Fruit fly (Drosophila melanogaster) whole organism, embryonic: Measurements from ENCODE around the gene kraken.

Experiments used
- Abd-B ChIP-seq: fragments of 200-800 bp; sonication (Bioruptor generic); optimal IDR thresholded peaks from 2 replicates; lab custom pipeline; 2018; ENCODE audit warnings: missing biosample characterization, mild to moderate bottlenecking, missing genetic modification characterization, moderate library complexity
- Ada2b ChIP-seq: fragments of 200-800 bp; sonication (Bioruptor generic); IDR thresholded peaks from 2 replicates; pipeline ENCODE4 v1.3.6; 2022; ENCODE audit warnings: missing biosample characterization, missing genetic modification characterization
- Atf3 ChIP-seq: fragments of 200-800 bp; sonication (Bioruptor generic); optimal IDR thresholded peaks from 3 replicates; lab custom pipeline; 2016; ENCODE audit warnings: missing biosample characterization, missing genetic modification characterization
- Atf6 ChIP-seq: fragments of 200-800 bp; sonication (Bioruptor generic); IDR thresholded peaks from 2 replicates; pipeline ENCODE4 v1.3.6; 2022; ENCODE audit warnings: missing biosample characterization, missing genetic modification characterization
- BtbVII ChIP-seq: fragments of 200-800 bp; sonication (Bioruptor generic); optimal IDR thresholded peaks from 3 replicates; lab custom pipeline; 2017; ENCODE audit warnings: missing biosample characterization, mild to moderate bottlenecking, missing genetic modification characterization
- CG12236 ChIP-seq: fragments of 200-800 bp; sonication (Bioruptor generic); optimal IDR thresholded peaks from 2 replicates; lab custom pipeline; 2016; ENCODE audit warnings: missing biosample characterization, missing genetic modification characterization
- CG14860 ChIP-seq: fragments of 200-800 bp; sonication (Bioruptor generic); IDR thresholded peaks from 3 replicates; pipeline ENCODE4 v1.3.6; 2022; ENCODE audit warnings: missing biosample characterization, missing genetic modification characterization; ENCODE audit not compliant: partially characterized antibody
- CG17359 ChIP-seq: fragments of 200-800 bp; sonication (Bioruptor generic); optimal IDR thresholded peaks from 3 replicates; lab custom pipeline; 2018; ENCODE audit warnings: missing biosample characterization, mild to moderate bottlenecking, missing genetic modification characterization, moderate library complexity
- CG18599 ChIP-seq: fragments of 200-800 bp; sonication (Bioruptor generic); optimal IDR thresholded peaks from 3 replicates; lab custom pipeline; 2017; ENCODE audit warnings: missing biosample characterization, missing genetic modification characterization, mild to moderate bottlenecking, moderate library complexity, missing genetic modification reagents
- CG3163 ChIP-seq: fragments of 200-800 bp; sonication (Bioruptor generic); optimal IDR thresholded peaks from 3 replicates; lab custom pipeline; 2016; ENCODE audit warnings: missing biosample characterization, missing genetic modification characterization
- CG3281 ChIP-seq: fragments of 200-800 bp; sonication (Bioruptor generic); optimal IDR thresholded peaks from 3 replicates; lab custom pipeline; 2017; ENCODE audit warnings: missing biosample characterization, mild to moderate bottlenecking, missing genetic modification characterization
- CG4617 ChIP-seq: fragments of 200-800 bp; sonication (Bioruptor generic); optimal IDR thresholded peaks from 3 replicates; lab custom pipeline; 2016; ENCODE audit warnings: missing biosample characterization, missing genetic modification characterization, borderline replicate concordance
- CG7556 ChIP-seq: fragments of 200-800 bp; sonication (Bioruptor generic); optimal IDR thresholded peaks from 2 replicates; lab custom pipeline; 2017; ENCODE audit warnings: missing biosample characterization, mild to moderate bottlenecking, missing genetic modification characterization
- CG7839 ChIP-seq: fragments of 200-800 bp; sonication (Bioruptor generic); optimal IDR thresholded peaks from 3 replicates; lab custom pipeline; 2018; ENCODE audit warnings: missing biosample characterization, mild to moderate bottlenecking, missing genetic modification characterization, moderate library complexity
- CG8281 ChIP-seq: fragments of 200-800 bp; sonication (Bioruptor generic); optimal IDR thresholded peaks from 2 replicates; lab custom pipeline; 2018; ENCODE audit warnings: missing biosample characterization, mild to moderate bottlenecking, missing genetic modification characterization, moderate library complexity
- CHES-1-like ChIP-seq: fragments of 200-800 bp; sonication (Bioruptor generic); optimal IDR thresholded peaks from 2 replicates; lab custom pipeline; 2016; ENCODE audit warnings: missing biosample characterization, missing genetic modification characterization
- CkIIα-i1 ChIP-seq: fragments of 200-800 bp; sonication (Bioruptor generic); IDR thresholded peaks from 2 replicates; pipeline ENCODE4 v1.3.6; 2022; ENCODE audit warnings: missing biosample characterization, missing genetic modification characterization
- D19A ChIP-seq: fragments of 200-800 bp; optimal IDR thresholded peaks from 3 replicates; lab custom pipeline; 2019; ENCODE audit warnings: missing biosample characterization, mild to moderate bottlenecking, missing genetic modification characterization, moderate library complexity
- Ets65A ChIP-seq: fragments of 200-800 bp; sonication (Bioruptor generic); peaks from one replicate; lab custom pipeline; 2016; ENCODE audit warnings: missing biosample characterization, missing genetic modification characterization
- Gug ChIP-seq: fragments of 200-800 bp; sonication (Bioruptor generic); IDR thresholded peaks from 4 replicates; pipeline ENCODE4 v1.3.6; 2022; ENCODE audit warnings: missing biosample characterization, missing genetic modification characterization
- Hey ChIP-seq: fragments of 200-800 bp; sonication (Bioruptor generic); optimal IDR thresholded peaks from 3 replicates; lab custom pipeline; 2018; ENCODE audit warnings: missing biosample characterization, mild to moderate bottlenecking, missing genetic modification characterization
- HmgZ ChIP-seq: fragments of 200-800 bp; sonication (Bioruptor generic); optimal IDR thresholded peaks from 2 replicates; lab custom pipeline; 2018; ENCODE audit warnings: missing biosample characterization, mild to moderate bottlenecking, missing genetic modification characterization
- Hr51 ChIP-seq, 2 experiments: fragments of 200-800 bp; sonication (Bioruptor generic); optimal IDR thresholded peaks; 2 replicates in 1 of 2; 3 replicates in 1 of 2; lab custom pipeline; 2016 to 2018; ENCODE audit warnings: missing biosample characterization in 2 of 2, missing genetic modification characterization in 2 of 2, mild to moderate bottlenecking in 1 of 2, moderate library complexity in 1 of 2
- Med ChIP-seq: fragments of 200-800 bp; sonication (Bioruptor generic); peaks from one replicate; lab custom pipeline; 2016; ENCODE audit warnings: missing biosample characterization, missing genetic modification characterization, mild to moderate bottlenecking, inconsistent platforms, moderate library complexity
- Meics ChIP-seq: fragments of 200-800 bp; sonication (Bioruptor generic); optimal IDR thresholded peaks from 2 replicates; lab custom pipeline; 2017; ENCODE audit warnings: missing biosample characterization, mild to moderate bottlenecking, missing genetic modification characterization
- PHDP ChIP-seq: fragments of 200-800 bp; sonication (Bioruptor generic); optimal IDR thresholded peaks from 3 replicates; lab custom pipeline; 2018; ENCODE audit warnings: missing biosample characterization, mild to moderate bottlenecking, missing genetic modification characterization, moderate library complexity
- Poxn ChIP-seq: fragments of 200-800 bp; sonication (Bioruptor generic); IDR thresholded peaks from 2 replicates; pipeline ENCODE4 v1.3.6; 2022; ENCODE audit warnings: missing biosample characterization, missing genetic modification characterization
- Stat92E ChIP-seq, 3 experiments: fragments of >200 bp in 2 of 3; fragments of 200-800 bp in 1 of 3; sonication (Bioruptor generic) in 1 of 3; optimal IDR thresholded peaks; 2 replicates each; lab custom pipeline; 2017 to 2019; ENCODE audit warnings: missing biosample characterization in 3 of 3, missing genetic modification characterization in 3 of 3, mild to moderate bottlenecking in 1 of 3, moderate library complexity in 1 of 3
- chn ChIP-seq: fragments of 200-800 bp; sonication (Bioruptor generic); optimal IDR thresholded peaks from 2 replicates; lab custom pipeline; 2016; ENCODE audit warnings: missing biosample characterization, missing genetic modification characterization
- ci ChIP-seq: fragments of 200-800 bp; sonication (Bioruptor generic); IDR thresholded peaks from 3 replicates; pipeline ENCODE4 v1.3.6; 2022; ENCODE audit warnings: missing biosample characterization, missing genetic modification characterization
- dmrt99B ChIP-seq: fragments of 200-800 bp; sonication (Bioruptor generic); optimal IDR thresholded peaks from 2 replicates; lab custom pipeline; 2018; ENCODE audit warnings: missing biosample characterization, mild to moderate bottlenecking, missing genetic modification characterization, moderate library complexity
- dpn ChIP-seq, 2 experiments: fragments of 200-800 bp; sonication (Bioruptor generic); optimal IDR thresholded peaks; 3 replicates each; lab custom pipeline; 2016; ENCODE audit warnings: missing biosample characterization in 2 of 2, missing genetic modification characterization in 2 of 2
- dysf ChIP-seq: fragments of 200-800 bp; sonication (Bioruptor generic); IDR thresholded peaks from 3 replicates; pipeline ENCODE4 v1.3.6; 2022; ENCODE audit warnings: missing biosample characterization, missing genetic modification characterization
- esg ChIP-seq: fragments of 200-800 bp; sonication (Bioruptor generic); conservative IDR thresholded peaks from 2 replicates; pipeline ENCODE4 v1.3.6; 2022; ENCODE audit warnings: missing biosample characterization, missing genetic modification characterization
- fd96Cb ChIP-seq: fragments of 200-800 bp; sonication (Bioruptor generic); optimal IDR thresholded peaks from 2 replicates; lab custom pipeline; 2018; ENCODE audit warnings: missing biosample characterization, mild to moderate bottlenecking, missing genetic modification characterization, moderate library complexity
- lilli ChIP-seq: fragments of 200-800 bp; sonication (Bioruptor generic); optimal IDR thresholded peaks from 3 replicates; lab custom pipeline; 2016; ENCODE audit warnings: missing biosample characterization, missing genetic modification characterization
- lmd ChIP-seq: fragments of 200-800 bp; sonication (Bioruptor generic); IDR thresholded peaks from 2 replicates; pipeline ENCODE4 v1.3.6; 2022; ENCODE audit warnings: missing biosample characterization, missing genetic modification characterization
- nmo ChIP-seq: fragments of 200-800 bp; sonication (Bioruptor generic); optimal IDR thresholded peaks from 2 replicates; lab custom pipeline; 2018; ENCODE audit warnings: missing biosample characterization, mild to moderate bottlenecking, missing genetic modification characterization, moderate library complexity
- pb ChIP-seq: fragments of 200-800 bp; sonication (Bioruptor generic); optimal IDR thresholded peaks from 3 replicates; lab custom pipeline; 2016; ENCODE audit warnings: missing biosample characterization, missing genetic modification characterization
- pnt ChIP-seq: fragments of 200-800 bp; sonication (Bioruptor generic); optimal IDR thresholded peaks from 3 replicates; lab custom pipeline; 2016; ENCODE audit warnings: missing biosample characterization, missing genetic modification characterization
- prd ChIP-seq, 3 experiments: fragments of >200 bp in 2 of 3; fragments of 200-800 bp in 1 of 3; sonication (Bioruptor generic) in 1 of 3; optimal IDR thresholded peaks in 2 of 3; IDR thresholded peaks in 1 of 3; 2 replicates in 2 of 3; 3 replicates in 1 of 3; pipeline versions ENCODE4 v1.3.6 to Lab custom; 2017 to 2022; ENCODE audit warnings: missing biosample characterization in 1 of 3, missing genetic modification characterization in 1 of 3
- ranshi ChIP-seq: fragments of 200-800 bp; sonication (Bioruptor generic); IDR thresholded peaks from 2 replicates; pipeline ENCODE4 v1.3.6; 2022; ENCODE audit warnings: missing biosample characterization, missing genetic modification characterization
- schlank ChIP-seq: fragments of 200-800 bp; sonication (Bioruptor generic); optimal IDR thresholded peaks from 2 replicates; lab custom pipeline; 2018; ENCODE audit warnings: missing biosample characterization, mild to moderate bottlenecking, missing genetic modification characterization
- sens ChIP-seq: fragments of 200-800 bp; sonication (Bioruptor generic); peaks from one replicate; lab custom pipeline; 2016; ENCODE audit warnings: missing biosample characterization, missing genetic modification characterization
- sug ChIP-seq: fragments of 200-800 bp; optimal IDR thresholded peaks from 2 replicates; lab custom pipeline; 2019; ENCODE audit warnings: missing biosample characterization, mild to moderate bottlenecking, missing genetic modification characterization, moderate library complexity
- tap ChIP-seq: fragments of 200-800 bp; optimal IDR thresholded peaks from 3 replicates; lab custom pipeline; 2019; ENCODE audit warnings: missing biosample characterization, mild to moderate bottlenecking, missing genetic modification characterization, moderate library complexity
- tgo ChIP-seq: fragments of 200-800 bp; sonication (Bioruptor generic); IDR thresholded peaks from 3 replicates; pipeline ENCODE4 v1.3.6; 2022; ENCODE audit warnings: missing biosample characterization, missing genetic modification characterization
- vvl ChIP-seq: fragments of 200-800 bp; sonication (Bioruptor generic); IDR thresholded peaks from 2 replicates; pipeline ENCODE4 v1.3.6; 2022; ENCODE audit warnings: missing biosample characterization, missing genetic modification characterization
- yki ChIP-seq: fragments of >200 bp; optimal IDR thresholded peaks from 3 replicates; lab custom pipeline; 2018
- zen ChIP-seq: fragments of 200-800 bp; sonication (Bioruptor generic); optimal IDR thresholded peaks from 3 replicates; lab custom pipeline; 2018; ENCODE audit warnings: missing biosample characterization, mild to moderate bottlenecking, missing genetic modification characterization, moderate library complexity

kraken gene

DNA sequence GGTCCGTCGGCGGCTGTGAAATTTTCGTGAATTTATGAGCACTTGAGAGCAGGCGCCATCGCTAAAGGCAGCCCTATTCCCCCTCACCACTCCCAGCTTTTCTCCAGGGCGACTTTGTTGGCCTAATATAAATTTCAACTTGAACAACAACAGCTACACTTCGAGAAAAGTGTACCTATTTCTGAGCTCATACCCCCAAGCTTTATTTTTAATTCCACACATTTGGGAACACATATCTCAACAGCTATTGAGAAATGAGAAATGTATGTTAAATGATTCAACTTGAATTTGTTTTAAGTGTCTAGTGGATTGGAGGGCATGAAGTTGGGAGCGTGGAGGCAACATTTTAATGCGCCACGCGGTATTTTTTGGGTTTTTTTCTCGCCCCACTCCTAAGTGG is 34.2 kb downstream of the kraken start:
- TF ChIP-seq vvl (GFP tag; lab: Robert Waterston, UW) (0 out of 2 replicates have a peak, but pooled peaks have one; percentile 20), CG4617 (GFP tag; lab: Kevin White, UChicago) (no peak), sug (no peak), dysf (0 out of 3 replicates have a peak, but pooled peaks have one; percentile 11), CG18599 (GFP tag; lab: Kevin White, UChicago) (peak; percentile 62), CG17359 (tag; lab: Kevin White, UChicago) (peak; percentile 47), ci (GFP tag; lab: Robert Waterston, UW) (no peak), D19A (tag; lab: Kevin White, UChicago) (no peak), schlank (tag; lab: Kevin White, UChicago) (no peak), dmrt99B (peak; percentile 54), yki (lab: Kevin White, UChicago) (no peak), ranshi (peak; percentile 15; the same call in 1 of the 2 replicates), Hey (tag; lab: Kevin White, UChicago) (no peak), lmd (GFP tag; lab: Robert Waterston, UW) (peak; percentile 23; the same call in 1 of the 2 replicates), nmo (GFP tag; lab: Kevin White, UChicago) (peak; percentile 13), Ets65A (GFP tag; lab: Kevin White, UChicago) (peak; percentile 71), Abd-B (no peak), chn (GFP tag; lab: Kevin White, UChicago) (no peak), CG8281 (no peak), pnt (GFP tag; lab: Kevin White, UChicago) (no peak), pb (GFP tag; lab: Kevin White, UChicago) (no peak), Stat92E (GFP tag; optimal IDR thresholded peaks at IDR 0.05; lab: Kevin White, UChicago) (no peak), tgo (peak; percentile 34; the same call in 2 of the 3 replicates), Hr51 (GFP tag; optimal IDR thresholded peaks at IDR 0.05; lab: Kevin White, UChicago) (peak in 1 of 2 experiments; percentile 1), esg (peak; percentile 19; the same call in 1 of the 2 replicates), CG3163 (no peak), BtbVII (GFP tag; lab: Kevin White, UChicago) (no peak), Gug (GFP tag; lab: Robert Waterston, UW) (no peak), CG3281 (GFP tag; lab: Kevin White, UChicago) (peak; percentile 19), fd96Cb (tag; lab: Kevin White, UChicago) (peak; percentile 16), zen (tag; lab: Kevin White, UChicago) (no peak), Ada2b (GFP tag; lab: Robert Waterston, UW) (0 out of 2 replicates have a peak, but pooled peaks have one; percentile 6), Atf3 (GFP tag; lab: Kevin White, UChicago) (no peak), HmgZ (no peak), lilli (GFP tag; lab: Kevin White, UChicago) (peak; percentile 17), CkIIα-i1 (GFP tag; lab: Robert Waterston, UW) (no peak), tap (tag; lab: Kevin White, UChicago) (no peak), prd (optimal IDR thresholded peaks at IDR 0.05; lab: Kevin White, UChicago) (no peak), prd (GFP tag; IDR thresholded peaks at IDR 0.05; lab: Robert Waterston, UW) (peak; percentile 27; the same call in 1 of the 3 replicates), CG12236 (GFP tag; lab: Kevin White, UChicago) (no peak), Poxn (GFP tag; lab: Robert Waterston, UW) (no peak), Atf6 (GFP tag; lab: Robert Waterston, UW) (peak; percentile 37; the same call in 1 of the 2 replicates), CG7556 (GFP tag; lab: Kevin White, UChicago) (peak; percentile 44), Med (GFP tag; lab: Kevin White, UChicago) (peak; percentile 76), CHES-1-like (GFP tag; lab: Kevin White, UChicago) (no peak), Meics (GFP tag; lab: Kevin White, UChicago) (peak; percentile 29), dpn (GFP tag; optimal IDR thresholded peaks at IDR 0.05; lab: Kevin White, UChicago) (peak in 1 of 2 experiments; percentile 8), sens (peak; percentile 55), PHDP (peak; percentile 10), CG14860 (GFP tag; lab: Robert Waterston, UW) (no peak), CG7839 (tag; lab: Kevin White, UChicago) (peak; percentile 49)
